Fruit fly (Drosophila melanogaster): ENCODE data around the gene SkpC.

- no peak for TF ChIP-seq salr (GFP tag; optimal IDR thresholded peaks at IDR 0.05)
- TF ChIP-seq Hr4 (GFP tag; optimal IDR thresholded peaks at IDR 0.05): no peak
- no peak for TF ChIP-seq CG15336 (GFP tag; IDR thresholded peaks at IDR 0.05)
- TF ChIP-seq cyc (GFP tag; optimal IDR thresholded peaks at IDR 0.05): no peak
- TF ChIP-seq Lpt (GFP tag; optimal IDR thresholded peaks at IDR 0.05): no peak
- TF ChIP-seq CG16779 (tag; optimal IDR thresholded peaks at IDR 0.05): no peak
- TF ChIP-seq CG31627 (GFP tag; optimal IDR thresholded peaks at IDR 0.05): no peak
- no peak for TF ChIP-seq Eip93F (GFP tag; optimal IDR thresholded peaks at IDR 0.05)
- TF ChIP-seq CG8632 (GFP tag; optimal IDR thresholded peaks at IDR 0.05): no peak
- TF ChIP-seq topi (GFP tag; optimal IDR thresholded peaks at IDR 0.05): no peak
- TF ChIP-seq lz (GFP tag; optimal IDR thresholded peaks at IDR 0.05): no peak
Measured at dm6 chrX:19795808-19796207, 20.1 kb upstream of the SkpC start.

All from whole organism, prepupa.